Worm (Caenorhabditis elegans) whole organism, L1 larva: ENCODE measurements around the gene F54D5.17.

ENCODE experiments used
- irx-1 ChIP-seq: sonication (generic microtip); optimal IDR thresholded peaks from 2 replicates; lab custom pipeline; 2016; ENCODE audit warnings: missing genetic modification characterization, missing compliant biosample characterization
- snu-23 ChIP-seq: sonication (generic microtip); optimal IDR thresholded peaks from 2 replicates; lab custom pipeline; 2016; ENCODE audit warnings: missing genetic modification characterization, missing compliant biosample characterization
- unc-62 ChIP-seq: fragments of 150-350 bp; optimal IDR thresholded peaks from 2 replicates; lab custom pipeline; 2014; ENCODE audit warnings: missing biosample characterization, missing genetic modification reagents, missing genetic modification characterization

- TF ChIP-seq irx-1 (tag; lab: Kevin White, UChicago) (no peak), unc-62 (GFP tag; lab: Kevin White, UChicago) (no peak), snu-23 (GFP tag; lab: Kevin White, UChicago) (no peak)
Observed at ce11 chrII:11512921-11513320, 43.5 kb upstream of the F54D5.17 start.
